Fruit fly (Drosophila melanogaster) whole organism, embryonic: ENCODE results near the gene CG18265.

ENCODE experiments used
- Asciz ChIP-seq: fragments of 200-800 bp; sonication (Bioruptor generic); optimal IDR thresholded peaks from 2 replicates; lab custom pipeline; 2017; ENCODE audit warnings: missing biosample characterization, mild to moderate bottlenecking, missing genetic modification characterization, missing genetic modification reagents
- CG10147 ChIP-seq: fragments of 200-800 bp; sonication (Bioruptor generic); optimal IDR thresholded peaks from 2 replicates; lab custom pipeline; 2019; ENCODE audit warnings: missing biosample characterization, mild to moderate bottlenecking, missing genetic modification characterization, moderate library complexity
- CG10979 ChIP-seq: fragments of 200-800 bp; sonication (Bioruptor generic); optimal IDR thresholded peaks from 2 replicates; lab custom pipeline; 2018; ENCODE audit warnings: missing biosample characterization, mild to moderate bottlenecking, missing genetic modification characterization, moderate library complexity
- CG11085 ChIP-seq: fragments of 200-800 bp; sonication (Bioruptor generic); IDR thresholded peaks from 2 replicates; pipeline ENCODE4 v1.3.6; 2022; ENCODE audit warnings: missing biosample characterization, missing genetic modification characterization
- CG11456 ChIP-seq: fragments of 200-800 bp; sonication (Bioruptor generic); IDR thresholded peaks from 3 replicates; pipeline ENCODE4 v1.3.6; 2022; ENCODE audit warnings: missing biosample characterization, missing genetic modification characterization
- CG12219 ChIP-seq: fragments of 200-800 bp; sonication (Bioruptor generic); optimal IDR thresholded peaks from 3 replicates; lab custom pipeline; 2018; ENCODE audit warnings: missing biosample characterization, mild to moderate bottlenecking, missing genetic modification characterization
- CG13287 ChIP-seq: fragments of 200-800 bp; sonication (Bioruptor generic); IDR thresholded peaks from 2 replicates; pipeline ENCODE4 v1.3.6; 2022; ENCODE audit warnings: missing biosample characterization, missing genetic modification characterization; ENCODE audit not compliant: partially characterized antibody
- CG15601 ChIP-seq: fragments of 200-800 bp; sonication (Bioruptor generic); optimal IDR thresholded peaks from 3 replicates; lab custom pipeline; 2019; ENCODE audit warnings: missing biosample characterization, mild to moderate bottlenecking, missing genetic modification characterization, moderate library complexity
- CG17186 ChIP-seq: fragments of 200-800 bp; sonication (Bioruptor generic); optimal IDR thresholded peaks from 3 replicates; lab custom pipeline; 2017; ENCODE audit warnings: missing biosample characterization, missing genetic modification reagents, missing genetic modification characterization
- CG18599 ChIP-seq: fragments of 200-800 bp; sonication (Bioruptor generic); optimal IDR thresholded peaks from 3 replicates; lab custom pipeline; 2017; ENCODE audit warnings: missing biosample characterization, missing genetic modification characterization, mild to moderate bottlenecking, moderate library complexity, missing genetic modification reagents
- CG18619 ChIP-seq: fragments of 200-800 bp; sonication (Bioruptor generic); optimal IDR thresholded peaks from 3 replicates; lab custom pipeline; 2017; ENCODE audit warnings: missing biosample characterization, mild to moderate bottlenecking, missing genetic modification characterization
- CG18764 ChIP-seq: fragments of 200-800 bp; sonication (Bioruptor generic); optimal IDR thresholded peaks from 3 replicates; lab custom pipeline; 2016; ENCODE audit warnings: missing biosample characterization, missing genetic modification characterization
- CG2199 ChIP-seq: fragments of 200-800 bp; sonication (Bioruptor generic); IDR thresholded peaks from 3 replicates; pipeline ENCODE4 v1.3.6; 2022; ENCODE audit warnings: missing biosample characterization, missing genetic modification characterization
- CG32772 ChIP-seq: fragments of 200-800 bp; sonication (Bioruptor generic); IDR thresholded peaks from 2 replicates; pipeline ENCODE4 v1.3.6; 2022; ENCODE audit warnings: missing biosample characterization, missing genetic modification characterization
- CG3281 ChIP-seq: fragments of 200-800 bp; sonication (Bioruptor generic); optimal IDR thresholded peaks from 3 replicates; lab custom pipeline; 2017; ENCODE audit warnings: missing biosample characterization, mild to moderate bottlenecking, missing genetic modification characterization
- CG4282 ChIP-seq: fragments of 200-800 bp; sonication (Bioruptor generic); optimal IDR thresholded peaks from 2 replicates; lab custom pipeline; 2016; ENCODE audit warnings: missing biosample characterization, missing genetic modification characterization
- CG6689 ChIP-seq: fragments of 200-800 bp; sonication (Bioruptor generic); IDR thresholded peaks from 2 replicates; pipeline ENCODE4 v1.3.6; 2022; ENCODE audit warnings: missing biosample characterization, missing genetic modification characterization
- CG7372 ChIP-seq: fragments of 200-800 bp; sonication (Bioruptor generic); IDR thresholded peaks from 2 replicates; pipeline ENCODE4 v1.3.6; 2022; ENCODE audit warnings: missing biosample characterization, missing genetic modification characterization
- CG7928 ChIP-seq: fragments of 200-800 bp; sonication (Bioruptor generic); optimal IDR thresholded peaks from 2 replicates; lab custom pipeline; 2017; ENCODE audit warnings: missing biosample characterization, mild to moderate bottlenecking, missing genetic modification characterization
- CG8388 ChIP-seq: fragments of 200-800 bp; sonication (Bioruptor generic); optimal IDR thresholded peaks from 2 replicates; lab custom pipeline; 2019; ENCODE audit warnings: missing biosample characterization, mild to moderate bottlenecking, missing genetic modification characterization, moderate library complexity
- CG8478 ChIP-seq: fragments of >200 bp; optimal IDR thresholded peaks from 2 replicates; lab custom pipeline; 2018
- CG8765 ChIP-seq: fragments of 200-800 bp; sonication (Bioruptor generic); IDR thresholded peaks from 2 replicates; pipeline ENCODE4 v1.3.6; 2022; ENCODE audit warnings: missing biosample characterization, missing genetic modification characterization
- Gsc ChIP-seq: fragments of 200-800 bp; sonication (Bioruptor generic); IDR thresholded peaks from 2 replicates; pipeline ENCODE4 v1.3.6; 2022; ENCODE audit warnings: missing biosample characterization, missing genetic modification characterization
- MESR4 ChIP-seq: fragments of 200-800 bp; sonication (Bioruptor generic); optimal IDR thresholded peaks from 2 replicates; lab custom pipeline; 2018; ENCODE audit warnings: missing biosample characterization, mild to moderate bottlenecking, missing genetic modification characterization, moderate library complexity
- Mes4 ChIP-seq: fragments of 200-800 bp; sonication (Bioruptor generic); optimal IDR thresholded peaks from 2 replicates; lab custom pipeline; 2016; ENCODE audit warnings: missing biosample characterization, missing genetic modification characterization
- NK7.1 ChIP-seq: fragments of 200-800 bp; sonication (Bioruptor generic); optimal IDR thresholded peaks from 3 replicates; lab custom pipeline; 2016; ENCODE audit warnings: missing biosample characterization, missing genetic modification characterization
- Rfx ChIP-seq: fragments of 200-800 bp; sonication (Bioruptor generic); IDR thresholded peaks from 2 replicates; pipeline ENCODE4 v1.3.6; 2022; ENCODE audit warnings: missing biosample characterization, missing genetic modification characterization
- Rx ChIP-seq: fragments of 200-800 bp; sonication (Bioruptor generic); IDR thresholded peaks from 2 replicates; pipeline ENCODE4 v1.3.6; 2022; ENCODE audit warnings: missing biosample characterization, missing genetic modification characterization
- Spps ChIP-seq: fragments of 200-800 bp; sonication (Bioruptor generic); optimal IDR thresholded peaks from 2 replicates; lab custom pipeline; 2018; ENCODE audit warnings: missing biosample characterization, mild to moderate bottlenecking, missing genetic modification characterization
- Sry-β ChIP-seq: fragments of 200-800 bp; sonication (Bioruptor generic); optimal IDR thresholded peaks from 2 replicates; lab custom pipeline; 2018; ENCODE audit warnings: missing biosample characterization, mild to moderate bottlenecking, missing genetic modification characterization, moderate library complexity
- ap ChIP-seq: fragments of 200-800 bp; sonication (Bioruptor generic); IDR thresholded peaks from 2 replicates; pipeline ENCODE4 v1.3.6; 2022; ENCODE audit warnings: missing biosample characterization, missing genetic modification characterization
- bigmax ChIP-seq: fragments of 200-800 bp; sonication (Bioruptor generic); optimal IDR thresholded peaks from 2 replicates; lab custom pipeline; 2018; ENCODE audit warnings: missing biosample characterization, mild to moderate bottlenecking, missing genetic modification characterization
- bsh ChIP-seq, 2 experiments: fragments of 200-800 bp; sonication (Bioruptor generic); optimal IDR thresholded peaks; 2 replicates each; lab custom pipeline; 2017 to 2018; ENCODE audit warnings: mild to moderate bottlenecking in 2 of 2, missing biosample characterization in 2 of 2, missing genetic modification characterization in 2 of 2, moderate library complexity in 1 of 2
- cg ChIP-seq: fragments of 200-800 bp; sonication (Bioruptor generic); optimal IDR thresholded peaks from 3 replicates; lab custom pipeline; 2019; ENCODE audit warnings: missing biosample characterization, mild to moderate bottlenecking, missing genetic modification characterization, moderate library complexity
- chif ChIP-seq, 2 experiments: fragments of 200-800 bp; sonication (Bioruptor generic); optimal IDR thresholded peaks; 3 replicates each; lab custom pipeline; 2016; ENCODE audit warnings: missing biosample characterization in 2 of 2, missing genetic modification characterization in 2 of 2
- crp ChIP-seq, 2 experiments: fragments of 200-800 bp; sonication (Bioruptor generic); optimal IDR thresholded peaks; 2 replicates in 1 of 2; 3 replicates in 1 of 2; lab custom pipeline; 2017; ENCODE audit warnings: missing biosample characterization in 2 of 2, missing genetic modification characterization in 2 of 2, mild to moderate bottlenecking in 1 of 2, moderate library complexity in 1 of 2
- eve ChIP-seq, 2 experiments: fragments of >200 bp; optimal IDR thresholded peaks; 2 replicates each; lab custom pipeline; 2017; ENCODE audit warnings: missing biosample characterization in 2 of 2, missing genetic modification characterization in 2 of 2
- grau ChIP-seq: fragments of 200-800 bp; optimal IDR thresholded peaks from 3 replicates; lab custom pipeline; 2019; ENCODE audit warnings: missing biosample characterization, mild to moderate bottlenecking, missing genetic modification characterization, moderate library complexity
- gsb ChIP-seq: fragments of 200-800 bp; sonication (Bioruptor generic); IDR thresholded peaks from 2 replicates; pipeline ENCODE4 v1.3.6; 2022; ENCODE audit warnings: missing biosample characterization, missing genetic modification characterization
- gt ChIP-seq: fragments of 200-800 bp; sonication (Bioruptor generic); IDR thresholded peaks from 2 replicates; pipeline ENCODE4 v1.3.6; 2022; ENCODE audit warnings: missing biosample characterization, missing genetic modification characterization
- hkb ChIP-seq, 2 experiments: fragments of 200-800 bp in 1 of 2; fragments of >200 bp in 1 of 2; sonication (Bioruptor generic) in 1 of 2; IDR thresholded peaks in 1 of 2; optimal IDR thresholded peaks in 1 of 2; 2 replicates each; pipeline versions ENCODE4 v1.3.6 to Lab custom; 2017 to 2022; ENCODE audit warnings: missing biosample characterization in 1 of 2, missing genetic modification characterization in 1 of 2
- jumu ChIP-seq: fragments of 200-800 bp; sonication (Bioruptor generic); optimal IDR thresholded peaks from 3 replicates; lab custom pipeline; 2016; ENCODE audit warnings: missing biosample characterization, missing genetic modification characterization
- lilli ChIP-seq: fragments of 200-800 bp; sonication (Bioruptor generic); optimal IDR thresholded peaks from 3 replicates; lab custom pipeline; 2016; ENCODE audit warnings: missing biosample characterization, missing genetic modification characterization
- lola ChIP-seq, 3 experiments: fragments of >200 bp in 2 of 3; fragments of 200-800 bp in 1 of 3; sonication (Bioruptor generic) in 1 of 3; optimal IDR thresholded peaks; 2 replicates each; lab custom pipeline; 2017 to 2019; ENCODE audit warnings: missing biosample characterization in 3 of 3, missing genetic modification characterization in 3 of 3, mild to moderate bottlenecking in 1 of 3, moderate library complexity in 1 of 3
- pnt ChIP-seq: fragments of 200-800 bp; sonication (Bioruptor generic); optimal IDR thresholded peaks from 3 replicates; lab custom pipeline; 2016; ENCODE audit warnings: missing biosample characterization, missing genetic modification characterization
- pum ChIP-seq: fragments of 200-800 bp; sonication (Bioruptor generic); optimal IDR thresholded peaks from 2 replicates; lab custom pipeline; 2016; ENCODE audit warnings: missing biosample characterization, missing genetic modification characterization
- slbo ChIP-seq: fragments of 200-800 bp; sonication (Bioruptor generic); IDR thresholded peaks from 2 replicates; pipeline ENCODE4 v1.3.6; 2022; ENCODE audit warnings: missing biosample characterization, missing genetic modification characterization
- sob ChIP-seq: fragments of 200-800 bp; sonication (Bioruptor generic); IDR thresholded peaks from 2 replicates; pipeline ENCODE4 v1.3.6; 2022; ENCODE audit warnings: missing biosample characterization, missing genetic modification characterization
- wor ChIP-seq: fragments of 200-800 bp; sonication (Bioruptor generic); IDR thresholded peaks from 2 replicates; pipeline ENCODE4 v1.3.6; 2022; ENCODE audit warnings: missing biosample characterization, missing genetic modification characterization
- z ChIP-seq: fragments of 200-800 bp; sonication (Bioruptor generic); IDR thresholded peaks from 3 replicates; pipeline ENCODE4 v1.3.6; 2022; ENCODE audit warnings: missing biosample characterization, missing genetic modification characterization

CG18265 gene

DNA sequence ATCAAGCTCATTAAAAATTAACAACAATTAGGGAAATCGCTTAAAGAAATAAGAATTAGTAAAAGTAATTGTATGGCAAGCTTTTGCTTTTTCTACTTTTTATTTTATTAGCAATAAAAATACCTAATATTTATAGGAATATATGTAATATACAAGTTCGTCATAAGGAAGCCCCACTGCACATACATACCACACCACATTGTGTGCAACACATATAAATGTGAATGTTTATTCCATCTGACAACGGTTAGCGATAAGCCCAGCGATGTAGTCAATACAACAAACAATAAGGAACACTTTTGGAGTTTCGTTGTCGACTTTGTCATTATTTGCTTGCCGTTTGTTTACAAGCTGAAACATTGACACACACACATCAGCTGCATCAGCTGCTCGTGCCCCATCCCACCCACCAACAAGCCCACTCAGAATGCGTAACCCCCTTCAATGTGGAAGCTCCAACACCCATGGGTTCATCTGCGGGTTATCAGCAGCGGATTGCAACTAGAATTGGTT lies 46.1 kb downstream of the CG18265 start (continued):
- TF ChIP-seq CG13287 (GFP tag; lab: Robert Waterston, UW) (no peak), CG18764 (GFP tag; lab: Kevin White, UChicago) (peak; percentile 80), lola (GFP tag; optimal IDR thresholded peaks at IDR 0.05; lab: Kevin White, UChicago) (peak in 1 of 3 experiments; percentile 86), CG7372 (GFP tag; lab: Robert Waterston, UW) (no peak), Rfx (no peak), eve (GFP tag; optimal IDR thresholded peaks at IDR 0.05; lab: Kevin White, UChicago) (peak in 1 of 2 experiments; percentile 70), ap (peak; percentile 30; the same call in 1 of the 2 replicates), cg (GFP tag; lab: Kevin White, UChicago) (peak; percentile 65), Spps (peak; percentile 84), CG6689 (no peak), CG17186 (peak; percentile 88), CG12219 (GFP tag; lab: Kevin White, UChicago) (peak; percentile 84), sob (no peak), CG7928 (GFP tag; lab: Kevin White, UChicago) (no peak), CG3281 (GFP tag; lab: Kevin White, UChicago) (peak; percentile 24), MESR4 (GFP tag; lab: Kevin White, UChicago) (peak; percentile 19), CG2199 (GFP tag; lab: Robert Waterston, UW) (peak; percentile 73; the same call in 2 of the 3 replicates), slbo (GFP tag; lab: Robert Waterston, UW) (no peak), Gsc (GFP tag; lab: Robert Waterston, UW) (no peak), chif (GFP tag; optimal IDR thresholded peaks at IDR 0.05; lab: Kevin White, UChicago) (peak; percentile 55 to 60), NK7.1 (no peak), lilli (GFP tag; lab: Kevin White, UChicago) (no peak), CG4282 (GFP tag; lab: Kevin White, UChicago) (no peak), CG10147 (GFP tag; lab: Kevin White, UChicago) (no peak), pum (peak; percentile 42), CG8388 (GFP tag; lab: Kevin White, UChicago) (peak; percentile 76), crp (GFP tag; optimal IDR thresholded peaks at IDR 0.05; lab: Kevin White, UChicago) (peak in 1 of 2 experiments; percentile 57), Rx (GFP tag; lab: Robert Waterston, UW) (no peak), CG18619 (GFP tag; lab: Kevin White, UChicago) (peak; percentile 65), Mes4 (peak; percentile 71), CG18599 (GFP tag; lab: Kevin White, UChicago) (peak; percentile 72), CG11085 (GFP tag; lab: Robert Waterston, UW) (no peak), CG11456 (GFP tag; lab: Robert Waterston, UW) (no peak), Asciz (peak; percentile 96), z (GFP tag; lab: Robert Waterston, UW) (peak; percentile 70), gt (GFP tag; lab: Robert Waterston, UW) (no peak), bigmax (GFP tag; lab: Kevin White, UChicago) (peak; percentile 63), jumu (GFP tag; lab: Kevin White, UChicago) (peak; percentile 22), CG15601 (tag; lab: Kevin White, UChicago) (peak; percentile 95), CG32772 (GFP tag; lab: Robert Waterston, UW) (no peak), CG8765 (GFP tag; lab: Robert Waterston, UW) (no peak), gsb (no peak), bsh (GFP tag; optimal IDR thresholded peaks at IDR 0.05; lab: Kevin White, UChicago) (peak; percentile 8 to 92), wor (GFP tag; lab: Robert Waterston, UW) (no peak), CG10979 (tag; lab: Kevin White, UChicago) (peak; percentile 66), Sry-β (GFP tag; lab: Kevin White, UChicago) (peak; percentile 70), pnt (GFP tag; lab: Kevin White, UChicago) (peak; percentile 55), grau (tag; lab: Kevin White, UChicago) (peak; percentile 91), CG8478 (lab: Kevin White, UChicago) (no peak), hkb (optimal IDR thresholded peaks at IDR 0.05; lab: Kevin White, UChicago) (no peak), hkb (GFP tag; IDR thresholded peaks at IDR 0.05; lab: Robert Waterston, UW) (peak; percentile 66)
